Worm (Caenorhabditis elegans) whole organism, L4 larva: Measurements from ENCODE around the gene Y43D4A.1.
A peak's percentile ranks its signal among the peaks of the same experiment; 100 is the strongest.
"Not testable (repeated sequence)": the region's sequence is repeated elsewhere in the genome, so short reads cannot be mapped to it uniquely, and the experiment has no call there.

Source experiments
- F37D6.2 ChIP-seq: sonication (generic microtip); optimal IDR thresholded peaks from 2 replicates; lab custom pipeline; 2016; ENCODE audit warnings: mild to moderate bottlenecking, missing genetic modification characterization, missing compliant biosample characterization
- F49E8.2 ChIP-seq: sonication (generic microtip); optimal IDR thresholded peaks from 2 replicates; lab custom pipeline; 2016; ENCODE audit warnings: missing compliant biosample characterization, mild to moderate bottlenecking, missing genetic modification characterization, borderline replicate concordance
- Y105C5A.15 ChIP-seq: fragments of 200-800 bp; sonication (Bioruptor generic); IDR thresholded peaks from 2 replicates; pipeline ENCODE4 v1.3.6; 2022; ENCODE audit warnings: missing genetic modification characterization, missing compliant biosample characterization
- Y75B8A.6 ChIP-seq: fragments of 200-800 bp; sonication (Bioruptor generic); IDR thresholded peaks from 2 replicates; pipeline ENCODE4 v1.3.6; 2022; ENCODE audit warnings: missing genetic modification reagents, missing genetic modification characterization, missing compliant biosample characterization
- ZK337.2 ChIP-seq: fragments of 200-800 bp; sonication (Bioruptor generic); IDR thresholded peaks from 2 replicates; pipeline ENCODE4 v1.3.6; 2022; ENCODE audit warnings: missing genetic modification reagents, missing genetic modification characterization, missing compliant biosample characterization
- ZK546.5 ChIP-seq, 2 experiments: sonication (generic microtip); optimal IDR thresholded peaks; 2 replicates each; lab custom pipeline; 2017; ENCODE audit warnings: missing biosample characterization in 2 of 2, missing genetic modification characterization in 2 of 2
- ceh-20 ChIP-seq: fragments of 200-800 bp; sonication (Bioruptor generic); IDR thresholded peaks from 2 replicates; pipeline ENCODE4 v1.3.6; 2022; ENCODE audit warnings: missing genetic modification reagents, missing genetic modification characterization, missing compliant biosample characterization
- ceh-28 ChIP-seq: fragments of 150-350 bp; optimal IDR thresholded peaks from 2 replicates; lab custom pipeline; 2014; ENCODE audit warnings: missing biosample characterization, missing genetic modification reagents, missing genetic modification characterization
- ceh-82 ChIP-seq: sonication (generic microtip); optimal IDR thresholded peaks from 2 replicates; lab custom pipeline; 2017; ENCODE audit warnings: missing biosample characterization, missing genetic modification characterization
- daf-16 ChIP-seq, 3 experiments: sonication (generic microtip); optimal IDR thresholded peaks; 2 replicates each; lab custom pipeline; 2016 to 2017; ENCODE audit warnings: missing genetic modification characterization in 3 of 3, missing genetic modification reagents in 3 of 3, mild to moderate bottlenecking in 2 of 3, missing compliant biosample characterization in 2 of 3, missing biosample characterization in 1 of 3, moderate library complexity in 1 of 3
- dmd-8 ChIP-seq: fragments of 200-800 bp; sonication (Bioruptor generic); IDR thresholded peaks from 2 replicates; pipeline ENCODE4 v1.3.6; 2022; ENCODE audit warnings: missing genetic modification characterization, missing compliant biosample characterization
- dmd-9 ChIP-seq: fragments of 200-800 bp; sonication (Bioruptor generic); IDR thresholded peaks from 2 replicates; pipeline ENCODE4 v1.3.6; 2022; ENCODE audit warnings: missing genetic modification reagents, missing genetic modification characterization, missing compliant biosample characterization
- dpl-1 ChIP-seq: fragments of 150-350 bp; optimal IDR thresholded peaks from 2 replicates; lab custom pipeline; 2014; ENCODE audit warnings: missing biosample characterization, missing genetic modification reagents, missing genetic modification characterization
- duxl-1 ChIP-seq: sonication (generic microtip); optimal IDR thresholded peaks from 2 replicates; lab custom pipeline; 2016; ENCODE audit warnings: mild to moderate bottlenecking, missing genetic modification characterization, moderate library complexity, missing compliant biosample characterization; ENCODE audit not compliant: poor library complexity
- dve-1 ChIP-seq: sonication (generic microtip); optimal IDR thresholded peaks from 2 replicates; lab custom pipeline; 2017; ENCODE audit warnings: antibody characterized with exemption, mild to moderate bottlenecking, missing genetic modification characterization, missing compliant biosample characterization; ENCODE audit not compliant: insufficient read depth
- egl-27 ChIP-seq: sonication (generic microtip); optimal IDR thresholded peaks from 3 replicates; lab custom pipeline; 2017; ENCODE audit warnings: missing biosample characterization, missing genetic modification reagents, missing genetic modification characterization
- fkh-10 ChIP-seq: fragments of 150-350 bp; optimal IDR thresholded peaks from 2 replicates; lab custom pipeline; 2014; ENCODE audit warnings: missing biosample characterization, missing genetic modification reagents, missing genetic modification characterization
- jun-1 ChIP-seq: fragments of 150-350 bp; optimal IDR thresholded peaks from 2 replicates; lab custom pipeline; 2014; ENCODE audit warnings: missing biosample characterization, missing genetic modification reagents, missing genetic modification characterization
- lim-7 ChIP-seq: fragments of 200-800 bp; sonication (Bioruptor generic); IDR thresholded peaks from 2 replicates; pipeline ENCODE4 v1.3.6; 2022; ENCODE audit warnings: missing genetic modification characterization, missing compliant biosample characterization
- lin-15B ChIP-seq: fragments of 150-350 bp; sonication (generic microtip); optimal IDR thresholded peaks from 3 replicates; lab custom pipeline; 2014; ENCODE audit warnings: missing biosample characterization, missing genetic modification characterization
- lir-3 ChIP-seq: sonication (generic microtip); optimal IDR thresholded peaks from 2 replicates; lab custom pipeline; 2016; ENCODE audit warnings: mild to moderate bottlenecking, missing genetic modification characterization, missing compliant biosample characterization
- madf-9 ChIP-seq: fragments of 200-800 bp; sonication (Bioruptor generic); conservative IDR thresholded peaks from 2 replicates; pipeline ENCODE4 v1.3.6; 2022; ENCODE audit warnings: missing genetic modification reagents, missing genetic modification characterization, missing compliant biosample characterization
- mdl-1 ChIP-seq, 2 experiments: fragments of 150-350 bp in 1 of 2; sonication (generic microtip) in 1 of 2; optimal IDR thresholded peaks; 2 replicates each; lab custom pipeline; 2014 to 2017; ENCODE audit warnings: missing biosample characterization in 2 of 2, missing genetic modification characterization in 2 of 2
- nhr-102 ChIP-seq: sonication (generic microtip); optimal IDR thresholded peaks from 2 replicates; lab custom pipeline; 2016; ENCODE audit warnings: mild to moderate bottlenecking, missing genetic modification characterization, moderate library complexity, missing compliant biosample characterization
- nhr-237 ChIP-seq: sonication (generic microtip); optimal IDR thresholded peaks from 2 replicates; lab custom pipeline; 2017; ENCODE audit warnings: missing biosample characterization, missing genetic modification characterization
- nhr-28 ChIP-seq: fragments of 150-350 bp; optimal IDR thresholded peaks from 2 replicates; lab custom pipeline; 2014; ENCODE audit warnings: missing biosample characterization, missing genetic modification characterization
- nhr-41 ChIP-seq: fragments of 200-800 bp; sonication (Bioruptor generic); IDR thresholded peaks from 2 replicates; pipeline ENCODE4 v1.3.6; 2022; ENCODE audit warnings: missing genetic modification reagents, missing genetic modification characterization, missing compliant biosample characterization
- nhr-48 ChIP-seq: sonication (generic microtip); optimal IDR thresholded peaks from 2 replicates; lab custom pipeline; 2016; ENCODE audit warnings: mild to moderate bottlenecking, missing genetic modification characterization, missing compliant biosample characterization
- nhr-6 ChIP-seq: fragments of 150-350 bp; optimal IDR thresholded peaks from 2 replicates; lab custom pipeline; 2014; ENCODE audit warnings: missing biosample characterization, missing genetic modification characterization
- nhr-77 ChIP-seq: fragments of 150-350 bp; optimal IDR thresholded peaks from 2 replicates; lab custom pipeline; 2014; ENCODE audit warnings: missing biosample characterization, missing genetic modification characterization
- php-3 ChIP-seq: fragments of 200-800 bp; sonication (Bioruptor generic); IDR thresholded peaks from 2 replicates; pipeline ENCODE4 v1.3.6; 2022; ENCODE audit warnings: missing genetic modification reagents, missing genetic modification characterization, missing compliant biosample characterization
- pqm-1 ChIP-seq: sonication (generic microtip); optimal IDR thresholded peaks from 2 replicates; lab custom pipeline; 2017; ENCODE audit warnings: missing biosample characterization, missing genetic modification characterization
- skn-1 ChIP-seq: fragments of 150-350 bp; optimal IDR thresholded peaks from 2 replicates; lab custom pipeline; 2014; ENCODE audit warnings: missing biosample characterization, missing genetic modification characterization
- snpc-1.2 ChIP-seq: fragments of 200-800 bp; sonication (Bioruptor generic); IDR thresholded peaks from 2 replicates; pipeline ENCODE4 v1.3.6; 2022; ENCODE audit warnings: missing genetic modification reagents, missing genetic modification characterization, missing compliant biosample characterization
- zfp-2 ChIP-seq: sonication (generic microtip); optimal IDR thresholded peaks from 2 replicates; lab custom pipeline; 2016; ENCODE audit warnings: mild to moderate bottlenecking, missing genetic modification characterization, missing compliant biosample characterization
- ztf-11 ChIP-seq: fragments of 150-350 bp; optimal IDR thresholded peaks from 2 replicates; lab custom pipeline; 2014; ENCODE audit warnings: missing biosample characterization, missing genetic modification characterization
- ztf-7 ChIP-seq: fragments of 150-350 bp; optimal IDR thresholded peaks from 2 replicates; lab custom pipeline; 2014; ENCODE audit warnings: missing biosample characterization, missing genetic modification characterization

Gene Y43D4A.1

DNA sequence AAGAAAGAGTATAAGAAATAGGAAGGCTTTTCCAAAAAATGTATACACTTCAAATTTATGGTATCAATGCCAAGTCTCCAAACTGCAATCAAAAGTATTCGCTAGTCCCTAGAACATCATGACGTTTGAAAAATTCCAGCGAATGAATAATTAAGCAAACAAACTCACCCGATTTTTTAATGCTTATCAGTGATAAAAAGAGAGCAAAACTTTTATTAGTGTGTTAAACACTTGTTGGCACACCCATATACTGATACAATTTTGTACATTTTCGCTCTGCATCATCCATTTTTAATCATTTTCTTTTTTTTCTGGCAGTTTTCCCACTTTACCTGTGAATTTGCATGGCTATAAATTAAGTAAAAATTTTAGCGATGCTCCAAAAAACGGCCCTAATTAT is 7.7 kb upstream of the Y43D4A.1 start, which contains the start of gene Y51H4A.25:
TSS of gene Y51H4A.25 (plus strand) at position 373 of the 400 bp plus-strand sequence.
- no peak for TF ChIP-seq lin-15B (tag; lab: Kevin White, UChicago)
- TF ChIP-seq ceh-82 (tag; lab: Kevin White, UChicago) = no peak
- no peak for TF ChIP-seq ZK546.5 (tag; optimal IDR thresholded peaks at IDR 0.05; lab: Kevin White, UChicago)
- TF ChIP-seq daf-16 (GFP tag; optimal IDR thresholded peaks at IDR 0.05; lab: Kevin White, UChicago) = no peak
- peak; percentile 66 for TF ChIP-seq daf-16 (tag; optimal IDR thresholded peaks at IDR 0.05; lab: Kevin White, UChicago)
- TF ChIP-seq lim-7 (GFP tag; lab: Robert Waterston, UW) = no peak
- no peak for TF ChIP-seq zfp-2 (tag; lab: Kevin White, UChicago)
- no peak for TF ChIP-seq dmd-8
- peak; percentile 18 for TF ChIP-seq nhr-28 (tag; lab: Kevin White, UChicago)
- peak; percentile 26 for TF ChIP-seq dve-1
- TF ChIP-seq madf-9 (GFP tag; lab: Robert Waterston, UW) = no peak
- no peak for TF ChIP-seq F37D6.2 (tag; lab: Kevin White, UChicago)
- TF ChIP-seq egl-27 (tag; lab: Kevin White, UChicago) = no peak
- no peak for TF ChIP-seq Y105C5A.15
- TF ChIP-seq pqm-1 (tag; lab: Kevin White, UChicago) = peak; percentile 85
- no peak for TF ChIP-seq jun-1
- no peak for TF ChIP-seq duxl-1 (tag; lab: Kevin White, UChicago)
- TF ChIP-seq nhr-6 (tag; lab: Kevin White, UChicago) = no peak
- TF ChIP-seq dpl-1 (GFP tag; lab: Kevin White, UChicago) = no peak
- no peak for TF ChIP-seq nhr-48 (tag; lab: Kevin White, UChicago)
- no peak for TF ChIP-seq ztf-11 (tag; lab: Kevin White, UChicago)
- no peak for TF ChIP-seq mdl-1 (tag; optimal IDR thresholded peaks at IDR 0.05; lab: Kevin White, UChicago)
- no peak for TF ChIP-seq ceh-20 (GFP tag; lab: Robert Waterston, UW)
- TF ChIP-seq nhr-41 = no peak
- peak; percentile 59; the same call in 1 of the 2 replicates for TF ChIP-seq php-3 (GFP tag; lab: Robert Waterston, UW)
- TF ChIP-seq ZK337.2 (GFP tag; lab: Robert Waterston, UW) = no peak
- no peak for TF ChIP-seq snpc-1.2 (GFP tag; lab: Robert Waterston, UW)
- TF ChIP-seq lir-3 (tag; lab: Kevin White, UChicago) = no peak
- no peak for TF ChIP-seq skn-1 (tag; lab: Kevin White, UChicago)

DNA sequence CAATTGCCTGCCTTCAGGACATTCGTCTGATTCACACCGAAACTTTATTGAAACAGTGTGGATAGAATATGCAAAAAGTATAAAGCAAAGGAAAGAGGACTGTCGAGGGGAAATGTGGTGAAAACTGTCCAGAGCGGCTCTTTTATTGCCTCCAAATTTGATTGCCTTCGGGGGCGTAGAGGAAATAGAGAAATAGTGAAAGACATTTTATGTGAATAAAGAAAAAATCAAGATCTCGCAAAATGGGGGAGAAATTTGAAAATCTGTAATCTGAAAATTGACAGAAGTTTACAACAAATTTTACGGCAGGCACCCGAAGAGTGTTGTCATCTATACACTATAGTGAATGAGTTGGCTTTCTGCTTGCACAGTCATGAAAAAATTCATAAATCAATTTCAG is 2.9 kb upstream of the Y43D4A.1 start, which contains the start of gene Y51H4A.24:
TSS of gene Y51H4A.24 (minus strand) at position 101 of the 400 bp plus-strand sequence.
- TF ChIP-seq nhr-77 (tag; lab: Kevin White, UChicago) (no peak), nhr-102 (tag; lab: Kevin White, UChicago) (no peak), jun-1 (no peak), mdl-1 (tag; optimal IDR thresholded peaks at IDR 0.05; lab: Kevin White, UChicago) (no peak), fkh-10 (no peak), nhr-28 (tag; lab: Kevin White, UChicago) (no peak), dmd-9 (GFP tag; lab: Robert Waterston, UW) (no peak), ceh-28 (tag; lab: Kevin White, UChicago) (no peak), F49E8.2 (no peak), ztf-7 (tag; lab: Kevin White, UChicago) (no peak)

DNA sequence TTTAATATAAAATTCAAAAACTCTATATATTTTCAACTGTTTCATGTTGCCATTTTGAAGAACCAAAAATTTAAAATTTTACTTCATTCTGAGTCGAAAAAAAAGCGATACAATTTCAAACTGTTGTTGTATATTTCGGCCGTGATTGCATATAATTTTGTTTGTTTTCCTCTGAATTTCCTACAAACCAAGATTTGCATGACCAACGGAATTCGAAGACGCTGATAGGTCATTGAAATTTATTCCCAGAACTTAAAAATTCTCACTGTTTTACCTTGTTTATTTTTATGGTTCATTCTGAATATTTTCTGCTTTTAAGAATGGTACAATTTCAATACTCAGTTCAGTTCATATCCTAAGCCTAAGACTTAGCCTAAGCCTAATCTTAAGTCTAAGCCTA is 7.5 kb downstream of the Y43D4A.1 start:
- TF ChIP-seq nhr-28 (tag; lab: Kevin White, UChicago) = no peak
- peak; percentile 58; the same call in 1 of the 2 replicates for TF ChIP-seq snpc-1.2 (GFP tag; lab: Robert Waterston, UW)

DNA sequence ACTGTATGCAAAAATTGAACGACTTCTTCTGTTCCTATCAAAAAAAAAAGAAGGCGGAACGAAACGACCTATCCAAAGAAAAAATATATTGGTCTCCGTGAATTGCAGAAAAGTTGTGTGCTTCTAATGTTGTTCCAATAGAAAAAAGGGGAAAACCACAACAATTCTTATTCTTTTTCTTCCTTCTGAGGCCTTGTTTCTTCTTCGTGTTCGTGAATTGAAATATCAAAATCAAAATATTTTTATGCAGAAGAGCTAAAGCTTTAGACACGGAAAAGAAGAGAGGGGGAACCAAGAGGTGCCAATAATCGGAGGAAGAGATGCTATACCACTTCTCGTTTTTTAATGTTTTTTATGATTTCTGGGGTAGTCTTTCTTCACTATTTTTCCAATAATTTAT is 12.1 kb downstream of the Y43D4A.1 start, which contains the start of gene Y43D4A.2:
TSS of gene Y43D4A.2 (minus strand) at position 101 of the 400 bp plus-strand sequence.
- not testable (repeated sequence) for TF ChIP-seq Y75B8A.6, fkh-10, nhr-237
